Fruit fly (Drosophila melanogaster): ENCODE data around the gene Kcmf1.
A peak's percentile ranks its signal among the peaks of the same experiment; 100 is the strongest.

Kcmf1 gene

dm6 chr3R:8963756-8964342 is 50.9 kb downstream of the Kcmf1 start (continued):
- no peak for TF ChIP-seq lov (optimal IDR thresholded peaks at IDR 0.05)
- no peak for TF ChIP-seq lov (GFP tag; IDR thresholded peaks at IDR 0.05)
- TF ChIP-seq CG14667 (GFP tag; IDR thresholded peaks at IDR 0.05): no peak
- 0 out of 2 replicates have a peak, but pooled peaks have one; percentile 16 for TF ChIP-seq CG7372 (GFP tag; IDR thresholded peaks at IDR 0.05)
- TF ChIP-seq HLH3B (GFP tag; IDR thresholded peaks at IDR 0.05): peak; percentile 65
- peak; percentile 35 for TF ChIP-seq CG8924 (tag; optimal IDR thresholded peaks at IDR 0.05)
- peak; percentile 46; the same call in 1 of the 3 replicates for TF ChIP-seq CG17361 (GFP tag; IDR thresholded peaks at IDR 0.05)
- peak; percentile 47 for TF ChIP-seq phol (tag; optimal IDR thresholded peaks at IDR 0.05)
- 0 out of 2 replicates have a peak, but pooled peaks have one; percentile 45 for TF ChIP-seq CG11247 (GFP tag; IDR thresholded peaks at IDR 0.05)
- TF ChIP-seq pzg (GFP tag; optimal IDR thresholded peaks at IDR 0.05): no peak
- TF ChIP-seq Hr3 (GFP tag; optimal IDR thresholded peaks at IDR 0.05): no peak
- peak; percentile 40 for TF ChIP-seq CG13424 (tag; optimal IDR thresholded peaks at IDR 0.05)
- TF ChIP-seq Oli (tag; optimal IDR thresholded peaks at IDR 0.05): peak; percentile 48
- TF ChIP-seq unpg (GFP tag; optimal IDR thresholded peaks at IDR 0.05): peak; percentile 58
- TF ChIP-seq Hr51 (GFP tag; optimal IDR thresholded peaks at IDR 0.05): peak in 1 of 2 experiments; percentile 63
- no peak for TF ChIP-seq gt (GFP tag; IDR thresholded peaks at IDR 0.05)
- peak; percentile 17 for TF ChIP-seq CG10267 (tag; optimal IDR thresholded peaks at IDR 0.05)
- TF ChIP-seq Vsx1 (GFP tag; optimal IDR thresholded peaks at IDR 0.05): no peak
- TF ChIP-seq pfk (GFP tag; optimal IDR thresholded peaks at IDR 0.05): no peak
- TF ChIP-seq Fer3 (tag; optimal IDR thresholded peaks at IDR 0.05): no peak
- TF ChIP-seq hkb (optimal IDR thresholded peaks at IDR 0.05): no peak
- TF ChIP-seq hkb (GFP tag; IDR thresholded peaks at IDR 0.05): 0 out of 2 replicates have a peak, but pooled peaks have one; percentile 25
- TF ChIP-seq Xrp1 (GFP tag; IDR thresholded peaks at IDR 0.05): peak; percentile 62
- TF ChIP-seq CG7839 (tag; optimal IDR thresholded peaks at IDR 0.05): peak; percentile 48
- TF ChIP-seq CG17385 (GFP tag; optimal IDR thresholded peaks at IDR 0.05): peak; percentile 39
- TF ChIP-seq Ptx1 (GFP tag; IDR thresholded peaks at IDR 0.05): 0 out of 2 replicates have a peak, but pooled peaks have one; percentile 31
- peak; percentile 64 for TF ChIP-seq CG1603 (tag; optimal IDR thresholded peaks at IDR 0.05)
- TF ChIP-seq ewg (GFP tag; optimal IDR thresholded peaks at IDR 0.05): peak; percentile 32
- TF ChIP-seq E2f1 (GFP tag; IDR thresholded peaks at IDR 0.05): 0 out of 2 replicates have a peak, but pooled peaks have one; percentile 8
- TF ChIP-seq sd (tag; optimal IDR thresholded peaks at IDR 0.05): no peak
- peak in 1 of 2 experiments; percentile 14 for TF ChIP-seq Eip74EF (GFP tag; optimal IDR thresholded peaks at IDR 0.05)
- 0 out of 2 replicates have a peak, but pooled peaks have one; percentile 15 for TF ChIP-seq Nf-YA (GFP tag; IDR thresholded peaks at IDR 0.05)
- TF ChIP-seq CG30403 (GFP tag; optimal IDR thresholded peaks at IDR 0.05): peak; percentile 5
- no peak for TF ChIP-seq pan (optimal IDR thresholded peaks at IDR 0.05)
- TF ChIP-seq pan (GFP tag; optimal IDR thresholded peaks at IDR 0.05 in 1 of 2, IDR thresholded peaks at IDR 0.05 in 1 of 2): peak in 1 of 2 experiments; percentile 67
- peak; percentile 61 for TF ChIP-seq ATbp (GFP tag; optimal IDR thresholded peaks at IDR 0.05)
- TF ChIP-seq sc (optimal IDR thresholded peaks at IDR 0.05): no peak
- peak; percentile 19 for TF ChIP-seq sc (GFP tag; optimal IDR thresholded peaks at IDR 0.05)
- TF ChIP-seq CG3726 (GFP tag; IDR thresholded peaks at IDR 0.05): 0 out of 3 replicates have a peak, but pooled peaks have one; percentile 32
- peak; percentile 61 for TF ChIP-seq ttk (GFP tag; IDR thresholded peaks at IDR 0.05)
- peak; percentile 64 for TF ChIP-seq oc (tag; optimal IDR thresholded peaks at IDR 0.05)
- no peak for TF ChIP-seq Pdp1 (GFP tag; optimal IDR thresholded peaks at IDR 0.05)
- TF ChIP-seq GATAe (GFP tag; conservative IDR thresholded peaks at IDR 0.05): no peak
- TF ChIP-seq z (GFP tag; IDR thresholded peaks at IDR 0.05): no peak
- TF ChIP-seq CG6254 (GFP tag; optimal IDR thresholded peaks at IDR 0.05): no peak
- TF ChIP-seq CG17359 (tag; optimal IDR thresholded peaks at IDR 0.05): peak; percentile 75
- peak; percentile 32; the same call in 1 of the 2 replicates for TF ChIP-seq CG32772 (GFP tag; IDR thresholded peaks at IDR 0.05)
- no peak for TF ChIP-seq chm (GFP tag; IDR thresholded peaks at IDR 0.05)
- peak; percentile 39 for TF ChIP-seq PHDP (tag; optimal IDR thresholded peaks at IDR 0.05)
